Fruit fly (Drosophila melanogaster): ENCODE data around the gene CG43739.

CG43739 gene

dm6 chr2L:20844381-20844780 lies 74.3 kb downstream of the CG43739 start (continued):
- TF ChIP-seq CG9139 (GFP tag; optimal IDR thresholded peaks at IDR 0.05) (no peak), CG6276 (GFP tag; optimal IDR thresholded peaks at IDR 0.05) (peak; percentile 51)

DNA sequence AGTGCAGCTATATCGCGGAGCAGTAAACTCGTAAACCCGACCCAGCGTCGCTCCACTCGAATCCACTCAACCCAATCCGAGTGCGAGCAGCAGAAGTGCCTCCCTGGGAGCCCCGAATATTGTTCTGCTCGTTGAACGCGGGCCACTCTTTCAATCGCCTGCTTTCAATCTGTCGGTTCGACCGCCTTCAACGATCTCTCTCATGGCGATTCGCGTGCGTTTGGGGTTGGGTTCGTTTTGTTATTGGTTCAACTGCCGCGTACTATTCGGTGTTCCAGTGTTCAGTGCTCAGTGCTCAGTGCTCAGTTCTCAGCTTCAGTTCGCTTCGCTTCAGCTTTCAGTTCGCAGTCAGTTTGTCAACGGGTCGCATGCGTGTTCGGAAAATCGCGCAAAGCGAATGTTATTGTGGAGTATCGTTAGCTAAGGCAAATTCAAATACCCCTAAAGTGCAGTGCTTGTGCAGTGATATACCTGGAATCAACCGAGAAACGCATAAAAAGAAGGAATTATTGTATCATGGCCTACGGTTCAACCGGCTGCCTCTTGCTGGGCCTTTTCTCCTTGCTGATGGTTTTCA lies 78.2 kb downstream of the CG43739 start, which contains the start of gene CG31676:
CG31676 (plus strand) TSS at position 289 of the 577 bp plus-strand sequence.
- TF ChIP-seq CG8119 (GFP tag; IDR thresholded peaks at IDR 0.05) (0 out of 3 replicates have a peak, but pooled peaks have one; percentile 19), CG6792 (GFP tag; optimal IDR thresholded peaks at IDR 0.05) (no peak), CG3032 (tag; optimal IDR thresholded peaks at IDR 0.05) (no peak), fkh (GFP tag; optimal IDR thresholded peaks at IDR 0.05) (no peak), Sox102F (GFP tag; optimal IDR thresholded peaks at IDR 0.05) (no peak), Eip78C (GFP tag) (peak; percentile 73), CG16779 (tag; optimal IDR thresholded peaks at IDR 0.05) (no peak), eg (GFP tag; IDR thresholded peaks at IDR 0.05) (peak; percentile 5; the same call in 1 of the 3 replicates), spab (GFP tag; optimal IDR thresholded peaks at IDR 0.05) (no peak), dsx (GFP tag; optimal IDR thresholded peaks at IDR 0.05; ENCODE audit: poor library complexity, severe bottlenecking) (no peak), Eip75B (GFP tag; optimal IDR thresholded peaks at IDR 0.05) (no peak), Hr4 (GFP tag; optimal IDR thresholded peaks at IDR 0.05) (no peak), CG10631 (GFP tag; optimal IDR thresholded peaks at IDR 0.05) (no peak), Eip93F (GFP tag; optimal IDR thresholded peaks at IDR 0.05) (no peak), svp (GFP tag) (no peak), CG6163 (GFP tag; IDR thresholded peaks at IDR 0.05) (0 out of 3 replicates have a peak, but pooled peaks have one; percentile 36), CG11902 (GFP tag; optimal IDR thresholded peaks at IDR 0.05) (no peak), net (GFP tag; optimal IDR thresholded peaks at IDR 0.05) (no peak), vri (GFP tag; optimal IDR thresholded peaks at IDR 0.05) (no peak)

DNA sequence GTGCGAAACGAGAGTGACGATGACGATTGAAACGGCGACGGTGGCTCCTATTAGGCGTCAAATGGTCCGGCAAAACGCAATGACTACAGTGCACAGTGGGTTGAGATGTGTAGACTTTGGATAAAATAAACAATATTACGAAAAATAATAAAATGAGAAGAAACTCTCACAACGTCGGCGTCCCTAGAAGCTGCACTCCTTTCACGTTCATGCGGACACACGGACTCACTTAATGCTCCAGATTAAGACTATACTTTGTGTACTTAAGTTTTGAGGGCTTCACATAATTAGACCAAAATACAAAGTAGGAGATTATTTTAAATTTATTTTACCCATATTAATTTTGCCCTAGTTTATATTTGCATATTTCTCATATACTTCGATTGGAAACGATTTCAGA lies 78.7 kb downstream of the CG43739 start:
- 0 out of 3 replicates have a peak, but pooled peaks have one; percentile 40 for TF ChIP-seq eg (GFP tag; IDR thresholded peaks at IDR 0.05)
- no peak for TF ChIP-seq fd59A (GFP tag; optimal IDR thresholded peaks at IDR 0.05)
- no peak for TF ChIP-seq Ets21C (GFP tag; optimal IDR thresholded peaks at IDR 0.05)
- TF ChIP-seq dsx (GFP tag; optimal IDR thresholded peaks at IDR 0.05; ENCODE audit: poor library complexity, severe bottlenecking) = no peak
- peak; percentile 23 for TF ChIP-seq CG11762 (GFP tag; optimal IDR thresholded peaks at IDR 0.05; ENCODE audit: insufficient read depth)
- TF ChIP-seq CG15336 (GFP tag; IDR thresholded peaks at IDR 0.05) = no peak
- no peak for TF ChIP-seq Sox15 (GFP tag; optimal IDR thresholded peaks at IDR 0.05)
- no peak for TF ChIP-seq CG9139 (GFP tag; optimal IDR thresholded peaks at IDR 0.05)
- no peak for TF ChIP-seq CG11902 (GFP tag; optimal IDR thresholded peaks at IDR 0.05)
- no peak for TF ChIP-seq CG10669 (GFP tag; optimal IDR thresholded peaks at IDR 0.05)
- no peak for TF ChIP-seq pdm3 (GFP tag; optimal IDR thresholded peaks at IDR 0.05)
- no peak for TF ChIP-seq Eip75B (GFP tag; optimal IDR thresholded peaks at IDR 0.05)
- TF ChIP-seq Gug (GFP tag; IDR thresholded peaks at IDR 0.05) = peak; percentile 36; the same call in 1 of the 2 replicates
- TF ChIP-seq salr (GFP tag; optimal IDR thresholded peaks at IDR 0.05) = no peak
- TF ChIP-seq CG11294 (GFP tag; IDR thresholded peaks at IDR 0.05) = peak; percentile 48; the same call in 1 of the 2 replicates
- TF ChIP-seq Ets96B (tag; optimal IDR thresholded peaks at IDR 0.05) = no peak
- TF ChIP-seq CG4318 (GFP tag; optimal IDR thresholded peaks at IDR 0.05) = no peak
- no peak for TF ChIP-seq CG3032 (tag; optimal IDR thresholded peaks at IDR 0.05)
- peak; percentile 82 for TF ChIP-seq CG6276 (GFP tag; optimal IDR thresholded peaks at IDR 0.05)
- TF ChIP-seq Blimp-1 (GFP tag; optimal IDR thresholded peaks at IDR 0.05) = no peak

- TF ChIP-seq Hr39 (GFP tag; optimal IDR thresholded peaks at IDR 0.05) (no peak), Lpt (GFP tag; optimal IDR thresholded peaks at IDR 0.05) (no peak), Eip78C (GFP tag) (no peak), ss (GFP tag; optimal IDR thresholded peaks at IDR 0.05) (no peak), esn (GFP tag; optimal IDR thresholded peaks at IDR 0.05) (no peak), vri (GFP tag; optimal IDR thresholded peaks at IDR 0.05) (no peak), dsx (GFP tag; optimal IDR thresholded peaks at IDR 0.05; ENCODE audit: poor library complexity, severe bottlenecking) (no peak), net (GFP tag; optimal IDR thresholded peaks at IDR 0.05) (no peak), Eip93F (GFP tag; optimal IDR thresholded peaks at IDR 0.05) (no peak), Met (GFP tag; optimal IDR thresholded peaks at IDR 0.05) (no peak), CG15336 (GFP tag; IDR thresholded peaks at IDR 0.05) (no peak), pdm3 (GFP tag; optimal IDR thresholded peaks at IDR 0.05) (no peak), CG16779 (tag; optimal IDR thresholded peaks at IDR 0.05) (no peak), CG32006 (GFP tag; optimal IDR thresholded peaks at IDR 0.05) (no peak), Ets21C (GFP tag; optimal IDR thresholded peaks at IDR 0.05) (no peak)
Observed at dm6 chr2L:20837885-20838284, 80.8 kb downstream of the CG43739 start, which contains the start of gene Spn38F. Spn38F (minus strand) TSS chr2L:20837985.

Measured in whole organism, prepupa.